Fruit fly (Drosophila melanogaster) whole organism, embryonic: ENCODE measurements around the gene Acbp6.

Source experiments
- Antp ChIP-seq: fragments of 200-800 bp; sonication (Bioruptor generic); optimal IDR thresholded peaks from 3 replicates; lab custom pipeline; 2016; ENCODE audit warnings: missing biosample characterization, missing genetic modification characterization
- Blimp-1 ChIP-seq: fragments of 200-800 bp; sonication (Bioruptor generic); optimal IDR thresholded peaks from 3 replicates; lab custom pipeline; 2018; ENCODE audit warnings: missing biosample characterization, missing genetic modification characterization, mild to moderate bottlenecking, moderate library complexity, missing genetic modification reagents
- CG11247 ChIP-seq: fragments of 200-800 bp; sonication (Bioruptor generic); IDR thresholded peaks from 2 replicates; pipeline ENCODE4 v1.3.6; 2022; ENCODE audit warnings: missing biosample characterization, missing genetic modification characterization
- CG11504 ChIP-seq: fragments of 200-800 bp; sonication (Bioruptor generic); optimal IDR thresholded peaks from 3 replicates; lab custom pipeline; 2019; ENCODE audit warnings: missing biosample characterization, mild to moderate bottlenecking, missing genetic modification characterization, moderate library complexity
- CG12659 ChIP-seq: fragments of 200-800 bp; sonication (Bioruptor generic); optimal IDR thresholded peaks from 3 replicates; lab custom pipeline; 2017; ENCODE audit warnings: mild to moderate bottlenecking, missing biosample characterization, missing genetic modification reagents, missing genetic modification characterization
- CG13424 ChIP-seq: fragments of 200-800 bp; sonication (Bioruptor generic); optimal IDR thresholded peaks from 2 replicates; lab custom pipeline; 2019; ENCODE audit warnings: missing biosample characterization, mild to moderate bottlenecking, missing genetic modification characterization, moderate library complexity
- CG14965 ChIP-seq: fragments of 200-800 bp; sonication (Bioruptor generic); optimal IDR thresholded peaks from 2 replicates; lab custom pipeline; 2016; ENCODE audit warnings: missing biosample characterization, missing genetic modification characterization, borderline replicate concordance
- CG15269 ChIP-seq: fragments of 200-800 bp; sonication (Bioruptor generic); optimal IDR thresholded peaks from 2 replicates; lab custom pipeline; 2018; ENCODE audit warnings: missing biosample characterization, mild to moderate bottlenecking, missing genetic modification characterization, moderate library complexity
- CG1603 ChIP-seq: fragments of 200-800 bp; sonication (Bioruptor generic); optimal IDR thresholded peaks from 2 replicates; lab custom pipeline; 2019; ENCODE audit warnings: missing biosample characterization, mild to moderate bottlenecking, missing genetic modification characterization, moderate library complexity
- CG17328 ChIP-seq: fragments of 200-800 bp; sonication (Bioruptor generic); IDR thresholded peaks from 2 replicates; pipeline ENCODE4 v1.3.6; 2022; ENCODE audit warnings: missing biosample characterization, missing genetic modification characterization
- CG17359 ChIP-seq: fragments of 200-800 bp; sonication (Bioruptor generic); optimal IDR thresholded peaks from 3 replicates; lab custom pipeline; 2018; ENCODE audit warnings: missing biosample characterization, mild to moderate bottlenecking, missing genetic modification characterization, moderate library complexity
- CG17912 ChIP-seq: fragments of 200-800 bp; sonication (Bioruptor generic); optimal IDR thresholded peaks from 2 replicates; lab custom pipeline; 2018; ENCODE audit warnings: missing biosample characterization, mild to moderate bottlenecking, missing genetic modification characterization
- CG18262 ChIP-seq: fragments of 200-800 bp; optimal IDR thresholded peaks from 3 replicates; lab custom pipeline; 2019; ENCODE audit warnings: missing biosample characterization, mild to moderate bottlenecking, missing genetic modification characterization, moderate library complexity
- CG18619 ChIP-seq: fragments of 200-800 bp; sonication (Bioruptor generic); optimal IDR thresholded peaks from 3 replicates; lab custom pipeline; 2017; ENCODE audit warnings: missing biosample characterization, mild to moderate bottlenecking, missing genetic modification characterization
- CG2678 ChIP-seq: fragments of 200-800 bp; sonication (Bioruptor generic); optimal IDR thresholded peaks from 3 replicates; lab custom pipeline; 2019; ENCODE audit warnings: missing biosample characterization, mild to moderate bottlenecking, missing genetic modification characterization, moderate library complexity
- CG2712 ChIP-seq: fragments of 200-800 bp; optimal IDR thresholded peaks from 3 replicates; lab custom pipeline; 2019; ENCODE audit warnings: missing biosample characterization, mild to moderate bottlenecking, missing genetic modification characterization, moderate library complexity
- CG30020 ChIP-seq: fragments of 200-800 bp; optimal IDR thresholded peaks from 2 replicates; lab custom pipeline; 2019; ENCODE audit warnings: missing biosample characterization, mild to moderate bottlenecking, missing genetic modification characterization, moderate library complexity
- CG31441 ChIP-seq: fragments of 200-800 bp; sonication (Bioruptor generic); IDR thresholded peaks from 2 replicates; pipeline ENCODE4 v1.3.6; 2022; ENCODE audit warnings: missing biosample characterization, missing genetic modification characterization
- CG4404 ChIP-seq: fragments of 200-800 bp; sonication (Bioruptor generic); IDR thresholded peaks from 2 replicates; pipeline ENCODE4 v1.3.6; 2022; ENCODE audit warnings: missing biosample characterization, missing genetic modification characterization
- CG6689 ChIP-seq: fragments of 200-800 bp; sonication (Bioruptor generic); IDR thresholded peaks from 2 replicates; pipeline ENCODE4 v1.3.6; 2022; ENCODE audit warnings: missing biosample characterization, missing genetic modification characterization
- CG7372 ChIP-seq: fragments of 200-800 bp; sonication (Bioruptor generic); IDR thresholded peaks from 2 replicates; pipeline ENCODE4 v1.3.6; 2022; ENCODE audit warnings: missing biosample characterization, missing genetic modification characterization
- CG7556 ChIP-seq: fragments of 200-800 bp; sonication (Bioruptor generic); optimal IDR thresholded peaks from 2 replicates; lab custom pipeline; 2017; ENCODE audit warnings: missing biosample characterization, mild to moderate bottlenecking, missing genetic modification characterization
- CG7839 ChIP-seq: fragments of 200-800 bp; sonication (Bioruptor generic); optimal IDR thresholded peaks from 3 replicates; lab custom pipeline; 2018; ENCODE audit warnings: missing biosample characterization, mild to moderate bottlenecking, missing genetic modification characterization, moderate library complexity
- CG8290 ChIP-seq, 3 experiments: fragments of 200-800 bp; sonication (Bioruptor generic); optimal IDR thresholded peaks; 2 replicates each; lab custom pipeline; 2016 to 2019; ENCODE audit warnings: missing biosample characterization in 3 of 3, missing genetic modification characterization in 3 of 3, mild to moderate bottlenecking in 2 of 3, moderate library complexity in 1 of 3
- CkIIα-i1 ChIP-seq: fragments of 200-800 bp; sonication (Bioruptor generic); IDR thresholded peaks from 2 replicates; pipeline ENCODE4 v1.3.6; 2022; ENCODE audit warnings: missing biosample characterization, missing genetic modification characterization
- D ChIP-seq, 2 experiments: fragments of 200-800 bp in 1 of 2; fragments of >200 bp in 1 of 2; sonication (Bioruptor generic) in 1 of 2; optimal IDR thresholded peaks; 2 replicates in 1 of 2; 3 replicates in 1 of 2; lab custom pipeline; 2017; ENCODE audit warnings: mild to moderate bottlenecking in 1 of 2, missing biosample characterization in 1 of 2, missing genetic modification characterization in 1 of 2, missing genetic modification reagents in 1 of 2
- Hmx ChIP-seq: fragments of 200-800 bp; sonication (Bioruptor generic); optimal IDR thresholded peaks from 2 replicates; lab custom pipeline; 2016; ENCODE audit warnings: missing biosample characterization, missing genetic modification characterization
- NfI ChIP-seq: fragments of 200-800 bp; sonication (Bioruptor generic); optimal IDR thresholded peaks from 3 replicates; lab custom pipeline; 2018; ENCODE audit warnings: missing biosample characterization, mild to moderate bottlenecking, missing genetic modification characterization, moderate library complexity
- Optix ChIP-seq: fragments of 200-800 bp; sonication (Bioruptor generic); IDR thresholded peaks from 3 replicates; pipeline ENCODE4 v1.3.6; 2022; ENCODE audit warnings: missing biosample characterization, missing genetic modification characterization
- Pdp1 ChIP-seq, 2 experiments: fragments of 200-800 bp; sonication (Bioruptor generic); optimal IDR thresholded peaks; 3 replicates each; lab custom pipeline; 2016; ENCODE audit warnings: missing biosample characterization in 2 of 2, missing genetic modification characterization in 2 of 2, mild to moderate bottlenecking in 1 of 2, moderate library complexity in 1 of 2
- Ptx1 ChIP-seq: fragments of 200-800 bp; sonication (Bioruptor generic); IDR thresholded peaks from 2 replicates; pipeline ENCODE4 v1.3.6; 2022; ENCODE audit warnings: missing biosample characterization, missing genetic modification characterization
- Ssrp ChIP-seq: fragments of 200-800 bp; sonication (Bioruptor generic); optimal IDR thresholded peaks from 2 replicates; lab custom pipeline; 2018; ENCODE audit warnings: missing biosample characterization, mild to moderate bottlenecking, missing genetic modification characterization, moderate library complexity
- Xrp1 ChIP-seq: fragments of 200-800 bp; sonication (Bioruptor generic); IDR thresholded peaks from 2 replicates; pipeline ENCODE4 v1.3.6; 2022; ENCODE audit warnings: missing biosample characterization, missing genetic modification characterization
- bab2 ChIP-seq: fragments of 200-800 bp; sonication (Bioruptor generic); optimal IDR thresholded peaks from 2 replicates; lab custom pipeline; 2016; ENCODE audit warnings: missing biosample characterization, missing genetic modification characterization
- bsh ChIP-seq, 2 experiments: fragments of 200-800 bp; sonication (Bioruptor generic); optimal IDR thresholded peaks; 2 replicates each; lab custom pipeline; 2017 to 2018; ENCODE audit warnings: mild to moderate bottlenecking in 2 of 2, missing biosample characterization in 2 of 2, missing genetic modification characterization in 2 of 2, moderate library complexity in 1 of 2
- cad ChIP-seq: fragments of >200 bp; optimal IDR thresholded peaks from 2 replicates; lab custom pipeline; 2017; ENCODE audit warnings: missing biosample characterization, missing genetic modification characterization
- crc ChIP-seq: fragments of 200-800 bp; sonication (Bioruptor generic); optimal IDR thresholded peaks from 2 replicates; lab custom pipeline; 2016; ENCODE audit warnings: missing biosample characterization, missing genetic modification characterization
- dmrt99B ChIP-seq: fragments of 200-800 bp; sonication (Bioruptor generic); optimal IDR thresholded peaks from 2 replicates; lab custom pipeline; 2018; ENCODE audit warnings: missing biosample characterization, mild to moderate bottlenecking, missing genetic modification characterization, moderate library complexity
- fd64A ChIP-seq: fragments of 200-800 bp; sonication (Bioruptor generic); optimal IDR thresholded peaks from 3 replicates; lab custom pipeline; 2018; ENCODE audit warnings: missing biosample characterization, mild to moderate bottlenecking, missing genetic modification characterization
- gem ChIP-seq: fragments of 200-800 bp; sonication (Bioruptor generic); optimal IDR thresholded peaks from 2 replicates; lab custom pipeline; 2019; ENCODE audit warnings: missing biosample characterization, mild to moderate bottlenecking, missing genetic modification characterization, moderate library complexity
- hkb ChIP-seq, 2 experiments: fragments of 200-800 bp in 1 of 2; fragments of >200 bp in 1 of 2; sonication (Bioruptor generic) in 1 of 2; IDR thresholded peaks in 1 of 2; optimal IDR thresholded peaks in 1 of 2; 2 replicates each; pipeline versions ENCODE4 v1.3.6 to Lab custom; 2017 to 2022; ENCODE audit warnings: missing biosample characterization in 1 of 2, missing genetic modification characterization in 1 of 2
- ind ChIP-seq: fragments of 200-800 bp; sonication (Bioruptor generic); optimal IDR thresholded peaks from 3 replicates; lab custom pipeline; 2016; ENCODE audit warnings: missing biosample characterization, missing genetic modification characterization
- lab ChIP-seq: fragments of 200-800 bp; sonication (Bioruptor generic); optimal IDR thresholded peaks from 3 replicates; lab custom pipeline; 2017; ENCODE audit warnings: missing biosample characterization, missing genetic modification characterization, mild to moderate bottlenecking, moderate library complexity, missing genetic modification reagents
- nmo ChIP-seq: fragments of 200-800 bp; sonication (Bioruptor generic); optimal IDR thresholded peaks from 2 replicates; lab custom pipeline; 2018; ENCODE audit warnings: missing biosample characterization, mild to moderate bottlenecking, missing genetic modification characterization, moderate library complexity
- seq ChIP-seq: fragments of 200-800 bp; sonication (Bioruptor generic); IDR thresholded peaks from 2 replicates; pipeline ENCODE4 v1.3.6; 2022; ENCODE audit warnings: missing biosample characterization, missing genetic modification characterization
- sisA ChIP-seq: fragments of 200-800 bp; sonication (Bioruptor generic); IDR thresholded peaks from 2 replicates; pipeline ENCODE4 v1.3.6; 2022; ENCODE audit warnings: missing biosample characterization, missing genetic modification characterization
- toy ChIP-seq: fragments of 200-800 bp; sonication (Bioruptor generic); IDR thresholded peaks from 2 replicates; pipeline ENCODE4 v1.3.6; 2022; ENCODE audit warnings: missing biosample characterization, missing genetic modification characterization
- unpg ChIP-seq: fragments of 200-800 bp; sonication (Bioruptor generic); optimal IDR thresholded peaks from 3 replicates; lab custom pipeline; 2018; ENCODE audit warnings: missing biosample characterization, mild to moderate bottlenecking, missing genetic modification characterization, moderate library complexity

Gene Acbp6

DNA sequence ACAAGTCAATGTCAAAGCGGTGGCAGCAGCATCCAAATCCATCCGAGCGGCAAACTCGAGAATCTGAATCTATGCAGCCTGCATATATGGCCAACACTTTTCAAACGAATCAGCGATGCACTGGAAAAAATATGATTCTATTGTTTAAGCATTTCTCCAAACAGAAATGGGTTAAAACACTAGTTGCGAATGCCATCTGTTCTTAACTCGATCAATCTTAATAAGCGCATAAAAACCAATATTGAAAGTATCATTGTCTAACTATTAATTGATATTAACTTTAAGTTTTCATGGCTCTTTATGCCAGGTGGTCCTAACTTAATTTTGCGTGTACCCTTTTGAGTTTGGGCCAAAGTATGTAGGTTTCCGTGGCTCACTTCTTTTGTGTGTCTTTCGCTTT lies 23.0 kb upstream of the Acbp6 start (continued):
- TF ChIP-seq Optix (GFP tag; lab: Robert Waterston, UW) (no peak), Pdp1 (GFP tag; optimal IDR thresholded peaks at IDR 0.05; lab: Kevin White, UChicago) (no peak), cad (GFP tag; lab: Kevin White, UChicago) (no peak), dmrt99B (peak; percentile 50), CG2712 (tag; lab: Kevin White, UChicago) (peak; percentile 17), CG6689 (GFP tag; lab: Robert Waterston, UW) (0 out of 2 replicates have a peak, but pooled peaks have one; percentile 13), D (optimal IDR thresholded peaks at IDR 0.05; lab: Kevin White, UChicago) (no peak), D (GFP tag; optimal IDR thresholded peaks at IDR 0.05; lab: Kevin White, UChicago) (peak; percentile 12), nmo (GFP tag; lab: Kevin White, UChicago) (peak; percentile 3), NfI (GFP tag; lab: Kevin White, UChicago) (no peak), CG7372 (GFP tag; lab: Robert Waterston, UW) (no peak), gem (peak; percentile 45), CG17328 (GFP tag; lab: Robert Waterston, UW) (no peak), crc (GFP tag; lab: Kevin White, UChicago) (no peak), bsh (GFP tag; optimal IDR thresholded peaks at IDR 0.05; lab: Kevin White, UChicago) (peak in 1 of 2 experiments; percentile 37), Blimp-1 (GFP tag; lab: Kevin White, UChicago) (peak; percentile 42), CG1603 (peak; percentile 46), CG2678 (peak; percentile 47), Ssrp (no peak), lab (peak; percentile 2), CG12659 (GFP tag; lab: Kevin White, UChicago) (no peak), Antp (peak; percentile 12), unpg (GFP tag; lab: Kevin White, UChicago) (peak; percentile 5), CG31441 (GFP tag; lab: Robert Waterston, UW) (peak; percentile 43; the same call in 1 of the 2 replicates), CG11247 (GFP tag; lab: Robert Waterston, UW) (no peak), CG15269 (peak; percentile 21), bab2 (GFP tag; lab: Kevin White, UChicago) (no peak), CG13424 (peak; percentile 12), CG17359 (tag; lab: Kevin White, UChicago) (peak; percentile 18), CG8290 (GFP tag; optimal IDR thresholded peaks at IDR 0.05; lab: Kevin White, UChicago) (no peak), CG8290 (tag; optimal IDR thresholded peaks at IDR 0.05; lab: Kevin White, UChicago) (no peak), CG4404 (GFP tag; lab: Robert Waterston, UW) (no peak), ind (peak; percentile 13), CG18262 (peak; percentile 25), hkb (optimal IDR thresholded peaks at IDR 0.05; lab: Kevin White, UChicago) (no peak), hkb (GFP tag; IDR thresholded peaks at IDR 0.05; lab: Robert Waterston, UW) (peak; percentile 31; the same call in 1 of the 2 replicates), seq (no peak), sisA (GFP tag; lab: Robert Waterston, UW) (0 out of 2 replicates have a peak, but pooled peaks have one; percentile 8), CG7556 (GFP tag; lab: Kevin White, UChicago) (no peak), toy (GFP tag; lab: Robert Waterston, UW) (no peak), fd64A (GFP tag; lab: Kevin White, UChicago) (no peak), CG7839 (tag; lab: Kevin White, UChicago) (peak; percentile 8), CG17912 (GFP tag; lab: Kevin White, UChicago) (no peak), CkIIα-i1 (GFP tag; lab: Robert Waterston, UW) (no peak), CG11504 (tag; lab: Kevin White, UChicago) (peak; percentile 59), CG14965 (GFP tag; lab: Kevin White, UChicago) (no peak), CG18619 (GFP tag; lab: Kevin White, UChicago) (no peak), Ptx1 (GFP tag; lab: Robert Waterston, UW) (peak; percentile 33; the same call in 1 of the 2 replicates), Xrp1 (GFP tag; lab: Robert Waterston, UW) (0 out of 2 replicates have a peak, but pooled peaks have one; percentile 13), Hmx (GFP tag; lab: Kevin White, UChicago) (no peak), CG30020 (tag; lab: Kevin White, UChicago) (no peak)
